Fruit fly (Drosophila melanogaster): Measurements from ENCODE around the gene rdgA.

The rdgA gene

dm6 chrX:8900094-8900493 lies 6.8 kb upstream of the rdgA start, which contains the start of gene Uros1 (continued):
- peak; percentile 51 for TF ChIP-seq BEAF-32 (GFP tag; optimal IDR thresholded peaks at IDR 0.05)
- no peak for TF ChIP-seq CG4617 (GFP tag; optimal IDR thresholded peaks at IDR 0.05; ENCODE audit: borderline replicate concordance)
- no peak for TF ChIP-seq CG10147 (GFP tag; optimal IDR thresholded peaks at IDR 0.05)
- TF ChIP-seq Taf1 (GFP tag; IDR thresholded peaks at IDR 0.05) = no peak
- no peak for TF ChIP-seq CG18262 (tag; optimal IDR thresholded peaks at IDR 0.05)
- no peak for TF ChIP-seq CG12219 (GFP tag; optimal IDR thresholded peaks at IDR 0.05)
- no peak for TF ChIP-seq CG10979 (tag; optimal IDR thresholded peaks at IDR 0.05)
- 0 out of 3 replicates have a peak, but pooled peaks have one; percentile 41 for TF ChIP-seq otp (GFP tag; IDR thresholded peaks at IDR 0.05)
- no peak for TF ChIP-seq CG14965 (GFP tag; optimal IDR thresholded peaks at IDR 0.05; ENCODE audit: borderline replicate concordance)
- 0 out of 2 replicates have a peak, but pooled peaks have one; percentile 39 for TF ChIP-seq CG6272 (GFP tag; IDR thresholded peaks at IDR 0.05)
- no peak for TF ChIP-seq Deaf1 (tag; optimal IDR thresholded peaks at IDR 0.05)
- no peak for TF ChIP-seq tin (GFP tag; optimal IDR thresholded peaks at IDR 0.05)
- no peak for TF ChIP-seq Oaz (GFP tag; IDR thresholded peaks at IDR 0.05)
- TF ChIP-seq C15 (GFP tag; IDR thresholded peaks at IDR 0.05) = no peak
- 0 out of 3 replicates have a peak, but pooled peaks have one; percentile 24 for TF ChIP-seq CG16813 (GFP tag; IDR thresholded peaks at IDR 0.05; ENCODE audit: partially characterized antibody)
- no peak for TF ChIP-seq CG8478 (optimal IDR thresholded peaks at IDR 0.05)
- no peak for TF ChIP-seq gro (GFP tag; optimal IDR thresholded peaks at IDR 0.05)
- TF ChIP-seq CG14710 (tag; optimal IDR thresholded peaks at IDR 0.05) = peak; percentile 55
- TF ChIP-seq sqz (GFP tag; optimal IDR thresholded peaks at IDR 0.05) = no peak
- no peak for TF ChIP-seq HHEX (GFP tag; optimal IDR thresholded peaks at IDR 0.05)
- no peak for TF ChIP-seq Bgb (GFP tag; IDR thresholded peaks at IDR 0.05; ENCODE audit: partially characterized antibody)
- no peak for TF ChIP-seq CG2889 (GFP tag; IDR thresholded peaks at IDR 0.05)
- no peak; the same call in 3 of the 4 replicates for TF ChIP-seq Dll (GFP tag; IDR thresholded peaks at IDR 0.05; ENCODE audit: partially characterized antibody)
- no peak for TF ChIP-seq CG30020 (tag; optimal IDR thresholded peaks at IDR 0.05)
- TF ChIP-seq CG10209 (GFP tag; optimal IDR thresholded peaks at IDR 0.05) = no peak
- no peak for TF ChIP-seq Usf (GFP tag; optimal IDR thresholded peaks at IDR 0.05)
- no peak for TF ChIP-seq CG12104 (GFP tag; optimal IDR thresholded peaks at IDR 0.05)
- TF ChIP-seq CG1529 (GFP tag; optimal IDR thresholded peaks at IDR 0.05) = no peak
- no peak for TF ChIP-seq pfk (GFP tag; optimal IDR thresholded peaks at IDR 0.05)
- TF ChIP-seq emc (GFP tag; optimal IDR thresholded peaks at IDR 0.05) = no peak
- TF ChIP-seq CG8765 (GFP tag; IDR thresholded peaks at IDR 0.05) = no peak
- TF ChIP-seq CG7786 (GFP tag; optimal IDR thresholded peaks at IDR 0.05) = no peak
- no peak for TF ChIP-seq Kr (GFP tag; optimal IDR thresholded peaks at IDR 0.05)
- TF ChIP-seq CG1233 (GFP tag; optimal IDR thresholded peaks at IDR 0.05) = no peak
- no peak for TF ChIP-seq ab (GFP tag; optimal IDR thresholded peaks at IDR 0.05)
- TF ChIP-seq wor (GFP tag; IDR thresholded peaks at IDR 0.05) = no peak
- no peak for TF ChIP-seq Fer1 (GFP tag; optimal IDR thresholded peaks at IDR 0.05)
- no peak for TF ChIP-seq maf-S (GFP tag; optimal IDR thresholded peaks at IDR 0.05)

dm6 chrX:8901447-8901846 lies 5.4 kb upstream of the rdgA start, which contains the start of gene Rbm13:
Gene Rbm13, plus strand, starts transcription at chrX:8901699.
- TF ChIP-seq CG34224 (GFP tag; IDR thresholded peaks at IDR 0.05; ENCODE audit: partially characterized antibody) = 0 out of 3 replicates have a peak, but pooled peaks have one; percentile 43
- TF ChIP-seq Pdp1 (GFP tag; optimal IDR thresholded peaks at IDR 0.05) = no peak
- TF ChIP-seq dm (GFP tag; optimal IDR thresholded peaks at IDR 0.05) = peak; percentile 80
- peak; percentile 28; the same call in 1 of the 2 replicates for TF ChIP-seq CG3847 (GFP tag; IDR thresholded peaks at IDR 0.05)
- peak; percentile 52; the same call in 2 of the 3 replicates for TF ChIP-seq vnd (GFP tag; IDR thresholded peaks at IDR 0.05; ENCODE audit: partially characterized antibody)
- 0 out of 3 replicates have a peak, but pooled peaks have one; percentile 19 for TF ChIP-seq Doc3 (GFP tag; IDR thresholded peaks at IDR 0.05; ENCODE audit: partially characterized antibody)
- TF ChIP-seq sob (GFP tag; IDR thresholded peaks at IDR 0.05) = no peak
- TF ChIP-seq gfzf (GFP tag; optimal IDR thresholded peaks at IDR 0.05) = peak; percentile 34
- TF ChIP-seq BEAF-32 (GFP tag; optimal IDR thresholded peaks at IDR 0.05) = peak; percentile 70
- TF ChIP-seq hb (GFP tag; IDR thresholded peaks at IDR 0.05; ENCODE audit: partially characterized antibody) = 0 out of 3 replicates have a peak, but pooled peaks have one; percentile 43
- peak; percentile 70 for TF ChIP-seq Myb (GFP tag; optimal IDR thresholded peaks at IDR 0.05)
- TF ChIP-seq pzg (GFP tag; optimal IDR thresholded peaks at IDR 0.05) = peak; percentile 56
- peak; percentile 61 for TF ChIP-seq Sry-δ (GFP tag; optimal IDR thresholded peaks at IDR 0.05)
- peak; percentile 39 for TF ChIP-seq MESR4 (GFP tag; optimal IDR thresholded peaks at IDR 0.05)
- TF ChIP-seq crp (GFP tag; optimal IDR thresholded peaks at IDR 0.05) = peak in 1 of 2 experiments; percentile 69

All from whole organism, embryonic.